Fruit fly (Drosophila melanogaster) Kc167 (cell line): Measurements from ENCODE around the gene CG10803.

Experiments used
- Myc ChIP-seq: fragments of >200 bp; optimal IDR thresholded peaks from 2 replicates; lab custom pipeline; 2017; ENCODE audit warnings: missing external identifiers
- Sin3A ChIP-seq: fragments of >200 bp; optimal IDR thresholded peaks from 2 replicates; lab custom pipeline; 2018; ENCODE audit warnings: missing external identifiers
- h ChIP-seq: fragments of >200 bp; optimal IDR thresholded peaks from 3 replicates; lab custom pipeline; 2018; ENCODE audit warnings: missing external identifiers
- insv ChIP-seq: fragments of >200 bp; optimal IDR thresholded peaks from 3 replicates; lab custom pipeline; 2018; ENCODE audit warnings: missing external identifiers
- psq ChIP-seq: fragments of >200 bp; optimal IDR thresholded peaks from 2 replicates; lab custom pipeline; 2017; ENCODE audit warnings: missing external identifiers
- ttk ChIP-seq: sonication (Bioruptor generic); optimal IDR thresholded peaks from 2 replicates; lab custom pipeline; 2017; ENCODE audit warnings: missing external identifiers

Gene CG10803

dm6 chrX:3538775-3539174, 53.3 kb downstream of the CG10803 start:
- TF ChIP-seq ttk (no peak), h (lab: Kevin White, UChicago) (no peak), Sin3A (lab: Kevin White, UChicago) (no peak), insv (lab: Kevin White, UChicago) (no peak), Myc (lab: Kevin White, UChicago) (no peak), psq (lab: Kevin White, UChicago) (no peak)
